Fruit fly (Drosophila melanogaster) whole organism, embryonic: ENCODE results near the gene Pcmt.
A peak's percentile ranks its signal among the peaks of the same experiment; 100 is the strongest.

Source experiments
- Bgb ChIP-seq: fragments of 200-800 bp; sonication (Bioruptor generic); IDR thresholded peaks from 2 replicates; pipeline ENCODE4 v1.3.6; 2022; ENCODE audit warnings: missing biosample characterization, missing genetic modification characterization; ENCODE audit not compliant: partially characterized antibody
- CG10431 ChIP-seq: fragments of 200-800 bp; sonication (Bioruptor generic); optimal IDR thresholded peaks from 3 replicates; lab custom pipeline; 2018; ENCODE audit warnings: missing biosample characterization, mild to moderate bottlenecking, missing genetic modification characterization
- CG11398 ChIP-seq: fragments of 200-800 bp; sonication (Bioruptor generic); optimal IDR thresholded peaks from 2 replicates; lab custom pipeline; 2016; ENCODE audit warnings: missing biosample characterization, missing genetic modification characterization
- CG12219 ChIP-seq: fragments of 200-800 bp; sonication (Bioruptor generic); optimal IDR thresholded peaks from 3 replicates; lab custom pipeline; 2018; ENCODE audit warnings: missing biosample characterization, mild to moderate bottlenecking, missing genetic modification characterization
- CG14050 ChIP-seq: fragments of 200-800 bp; sonication (Bioruptor generic); IDR thresholded peaks from 3 replicates; pipeline ENCODE4 v1.3.6; 2022; ENCODE audit warnings: missing biosample characterization, missing genetic modification characterization
- CG17328 ChIP-seq: fragments of 200-800 bp; sonication (Bioruptor generic); IDR thresholded peaks from 2 replicates; pipeline ENCODE4 v1.3.6; 2022; ENCODE audit warnings: missing biosample characterization, missing genetic modification characterization
- CG18619 ChIP-seq: fragments of 200-800 bp; sonication (Bioruptor generic); optimal IDR thresholded peaks from 3 replicates; lab custom pipeline; 2017; ENCODE audit warnings: missing biosample characterization, mild to moderate bottlenecking, missing genetic modification characterization
- CG18764 ChIP-seq: fragments of 200-800 bp; sonication (Bioruptor generic); optimal IDR thresholded peaks from 3 replicates; lab custom pipeline; 2016; ENCODE audit warnings: missing biosample characterization, missing genetic modification characterization
- CG2120 ChIP-seq: fragments of 200-800 bp; sonication (Bioruptor generic); optimal IDR thresholded peaks from 3 replicates; lab custom pipeline; 2016; ENCODE audit warnings: missing biosample characterization, missing genetic modification characterization
- CG30403 ChIP-seq: fragments of 200-800 bp; sonication (Bioruptor generic); optimal IDR thresholded peaks from 3 replicates; lab custom pipeline; 2016; ENCODE audit warnings: missing biosample characterization, missing genetic modification characterization
- CG30431 ChIP-seq: fragments of 200-800 bp; sonication (Bioruptor generic); optimal IDR thresholded peaks from 2 replicates; lab custom pipeline; 2017; ENCODE audit warnings: missing biosample characterization, missing genetic modification characterization
- CG3995 ChIP-seq: fragments of 200-800 bp; sonication (Bioruptor generic); optimal IDR thresholded peaks from 3 replicates; lab custom pipeline; 2016; ENCODE audit warnings: missing biosample characterization, missing genetic modification characterization
- CG4730 ChIP-seq: fragments of 200-800 bp; sonication (Bioruptor generic); IDR thresholded peaks from 2 replicates; pipeline ENCODE4 v1.3.6; 2022; ENCODE audit warnings: missing biosample characterization, missing genetic modification characterization
- CG7839 ChIP-seq: fragments of 200-800 bp; sonication (Bioruptor generic); optimal IDR thresholded peaks from 3 replicates; lab custom pipeline; 2018; ENCODE audit warnings: missing biosample characterization, mild to moderate bottlenecking, missing genetic modification characterization, moderate library complexity
- CG8281 ChIP-seq: fragments of 200-800 bp; sonication (Bioruptor generic); optimal IDR thresholded peaks from 2 replicates; lab custom pipeline; 2018; ENCODE audit warnings: missing biosample characterization, mild to moderate bottlenecking, missing genetic modification characterization, moderate library complexity
- CG8944 ChIP-seq: fragments of 200-800 bp; sonication (Bioruptor generic); optimal IDR thresholded peaks from 3 replicates; lab custom pipeline; 2016; ENCODE audit warnings: missing biosample characterization, missing genetic modification characterization
- Deaf1 ChIP-seq: fragments of 200-800 bp; optimal IDR thresholded peaks from 3 replicates; lab custom pipeline; 2019; ENCODE audit warnings: missing biosample characterization, mild to moderate bottlenecking, missing genetic modification characterization, moderate library complexity
- Dip3 ChIP-seq: fragments of 200-800 bp; sonication (Bioruptor generic); optimal IDR thresholded peaks from 3 replicates; lab custom pipeline; 2016; ENCODE audit warnings: missing biosample characterization, missing genetic modification characterization
- HHEX ChIP-seq: fragments of 200-800 bp; sonication (Bioruptor generic); optimal IDR thresholded peaks from 3 replicates; lab custom pipeline; 2017; ENCODE audit warnings: missing biosample characterization, mild to moderate bottlenecking, missing genetic modification characterization, missing genetic modification reagents
- HLH3B ChIP-seq: fragments of 200-800 bp; sonication (Bioruptor generic); IDR thresholded peaks from 2 replicates; pipeline ENCODE4 v1.3.6; 2022; ENCODE audit warnings: missing biosample characterization, missing genetic modification characterization
- HLH54F ChIP-seq: fragments of 200-800 bp; sonication (Bioruptor generic); optimal IDR thresholded peaks from 3 replicates; lab custom pipeline; 2016; ENCODE audit warnings: missing biosample characterization, missing genetic modification characterization
- Lim3 ChIP-seq: fragments of 200-800 bp; sonication (Bioruptor generic); IDR thresholded peaks from 2 replicates; pipeline ENCODE4 v1.3.6; 2022; ENCODE audit warnings: missing biosample characterization, missing genetic modification characterization
- NC2α ChIP-seq: fragments of 200-800 bp; sonication (Bioruptor generic); optimal IDR thresholded peaks from 2 replicates; lab custom pipeline; 2016; ENCODE audit warnings: missing biosample characterization, missing genetic modification characterization
- Neu2 ChIP-seq: fragments of 200-800 bp; sonication (Bioruptor generic); optimal IDR thresholded peaks from 3 replicates; lab custom pipeline; 2016; ENCODE audit warnings: missing biosample characterization, missing genetic modification characterization, borderline replicate concordance
- Rfx ChIP-seq: fragments of 200-800 bp; sonication (Bioruptor generic); IDR thresholded peaks from 2 replicates; pipeline ENCODE4 v1.3.6; 2022; ENCODE audit warnings: missing biosample characterization, missing genetic modification characterization
- Sry-β ChIP-seq: fragments of 200-800 bp; sonication (Bioruptor generic); optimal IDR thresholded peaks from 2 replicates; lab custom pipeline; 2018; ENCODE audit warnings: missing biosample characterization, mild to moderate bottlenecking, missing genetic modification characterization, moderate library complexity
- Sry-δ ChIP-seq: fragments of 200-800 bp; sonication (Bioruptor generic); optimal IDR thresholded peaks from 2 replicates; lab custom pipeline; 2016; ENCODE audit warnings: missing biosample characterization, missing genetic modification characterization
- ab ChIP-seq: fragments of 200-800 bp; sonication (Bioruptor generic); optimal IDR thresholded peaks from 2 replicates; lab custom pipeline; 2016; ENCODE audit warnings: missing biosample characterization, missing genetic modification characterization
- al ChIP-seq: fragments of 200-800 bp; sonication (Bioruptor generic); IDR thresholded peaks from 2 replicates; pipeline ENCODE4 v1.3.6; 2022; ENCODE audit warnings: missing biosample characterization, missing genetic modification characterization
- bowl ChIP-seq: fragments of 200-800 bp; sonication (Bioruptor generic); IDR thresholded peaks from 2 replicates; pipeline ENCODE4 v1.3.6; 2022; ENCODE audit warnings: missing biosample characterization, missing genetic modification characterization
- croc ChIP-seq: fragments of 200-800 bp; sonication (Bioruptor generic); conservative IDR thresholded peaks from 3 replicates; pipeline ENCODE4 v1.3.6; 2022; ENCODE audit warnings: missing biosample characterization, missing genetic modification characterization
- cwo ChIP-seq: fragments of 200-800 bp; sonication (Bioruptor generic); optimal IDR thresholded peaks from 3 replicates; lab custom pipeline; 2017; ENCODE audit warnings: missing biosample characterization, missing genetic modification characterization, mild to moderate bottlenecking, moderate library complexity, missing genetic modification reagents
- dan ChIP-seq: fragments of 200-800 bp; sonication (Bioruptor generic); IDR thresholded peaks from 2 replicates; pipeline ENCODE4 v1.3.6; 2022; ENCODE audit warnings: missing biosample characterization, missing genetic modification characterization
- danr ChIP-seq: fragments of 200-800 bp; sonication (Bioruptor generic); IDR thresholded peaks from 2 replicates; pipeline ENCODE4 v1.3.6; 2022; ENCODE audit warnings: missing biosample characterization, missing genetic modification characterization
- dpn ChIP-seq, 2 experiments: fragments of 200-800 bp; sonication (Bioruptor generic); optimal IDR thresholded peaks; 3 replicates each; lab custom pipeline; 2016; ENCODE audit warnings: missing biosample characterization in 2 of 2, missing genetic modification characterization in 2 of 2
- en ChIP-seq: fragments of 200-800 bp; sonication (Bioruptor generic); optimal IDR thresholded peaks from 2 replicates; lab custom pipeline; 2016; ENCODE audit warnings: missing biosample characterization, missing genetic modification characterization
- ewg ChIP-seq: fragments of 200-800 bp; sonication (Bioruptor generic); optimal IDR thresholded peaks from 3 replicates; lab custom pipeline; 2017; ENCODE audit warnings: mild to moderate bottlenecking, missing biosample characterization, missing genetic modification reagents, missing genetic modification characterization
- fd96Cb ChIP-seq: fragments of 200-800 bp; sonication (Bioruptor generic); optimal IDR thresholded peaks from 2 replicates; lab custom pipeline; 2018; ENCODE audit warnings: missing biosample characterization, mild to moderate bottlenecking, missing genetic modification characterization, moderate library complexity
- gcm2 ChIP-seq: fragments of 200-800 bp; sonication (Bioruptor generic); optimal IDR thresholded peaks from 2 replicates; lab custom pipeline; 2016; ENCODE audit warnings: missing biosample characterization, missing genetic modification characterization
- gsb-n ChIP-seq: fragments of 200-800 bp; sonication (Bioruptor generic); optimal IDR thresholded peaks from 3 replicates; lab custom pipeline; 2018; ENCODE audit warnings: missing biosample characterization, mild to moderate bottlenecking, missing genetic modification characterization
- ham ChIP-seq: fragments of 200-800 bp; sonication (Bioruptor generic); IDR thresholded peaks from 2 replicates; pipeline ENCODE4 v1.3.6; 2022; ENCODE audit warnings: missing biosample characterization, missing genetic modification characterization
- lab ChIP-seq: fragments of 200-800 bp; sonication (Bioruptor generic); optimal IDR thresholded peaks from 3 replicates; lab custom pipeline; 2017; ENCODE audit warnings: missing biosample characterization, missing genetic modification characterization, mild to moderate bottlenecking, moderate library complexity, missing genetic modification reagents
- nmo ChIP-seq: fragments of 200-800 bp; sonication (Bioruptor generic); optimal IDR thresholded peaks from 2 replicates; lab custom pipeline; 2018; ENCODE audit warnings: missing biosample characterization, mild to moderate bottlenecking, missing genetic modification characterization, moderate library complexity
- nom ChIP-seq: fragments of 200-800 bp; sonication (Bioruptor generic); optimal IDR thresholded peaks from 2 replicates; lab custom pipeline; 2017; ENCODE audit warnings: missing biosample characterization, missing genetic modification characterization, mild to moderate bottlenecking, moderate library complexity, missing genetic modification reagents
- seq ChIP-seq: fragments of 200-800 bp; sonication (Bioruptor generic); IDR thresholded peaks from 2 replicates; pipeline ENCODE4 v1.3.6; 2022; ENCODE audit warnings: missing biosample characterization, missing genetic modification characterization
- sim ChIP-seq: fragments of 200-800 bp; sonication (Bioruptor generic); IDR thresholded peaks from 2 replicates; pipeline ENCODE4 v1.3.6; 2022; ENCODE audit warnings: missing biosample characterization, missing genetic modification characterization
- sob ChIP-seq: fragments of 200-800 bp; sonication (Bioruptor generic); IDR thresholded peaks from 2 replicates; pipeline ENCODE4 v1.3.6; 2022; ENCODE audit warnings: missing biosample characterization, missing genetic modification characterization
- stwl ChIP-seq: fragments of 200-800 bp; sonication (Bioruptor generic); optimal IDR thresholded peaks from 3 replicates; lab custom pipeline; 2018; ENCODE audit warnings: missing biosample characterization, mild to moderate bottlenecking, missing genetic modification characterization, moderate library complexity
- tll ChIP-seq, 2 experiments: fragments of 200-800 bp in 1 of 2; fragments of >200 bp in 1 of 2; sonication (Bioruptor generic) in 1 of 2; optimal IDR thresholded peaks; 2 replicates each; lab custom pipeline; 2017 to 2019; ENCODE audit warnings: missing biosample characterization in 2 of 2, missing genetic modification characterization in 2 of 2, mild to moderate bottlenecking in 1 of 2, moderate library complexity in 1 of 2
- tup ChIP-seq: fragments of 200-800 bp; sonication (Bioruptor generic); optimal IDR thresholded peaks from 2 replicates; lab custom pipeline; 2016; ENCODE audit warnings: missing biosample characterization, mild to moderate bottlenecking, missing genetic modification characterization, moderate library complexity
- twi ChIP-seq: fragments of 200-800 bp; optimal IDR thresholded peaks from 2 replicates; lab custom pipeline; 2019; ENCODE audit warnings: missing biosample characterization, mild to moderate bottlenecking, missing genetic modification characterization, moderate library complexity
- yki ChIP-seq: fragments of >200 bp; optimal IDR thresholded peaks from 3 replicates; lab custom pipeline; 2018

Pcmt gene

dm6 chr3R:5564775-5565190 lies 10.7 kb upstream of the Pcmt start, which contains the start of the genes CG14671 and CG12746 (continued):
- TF ChIP-seq gcm2 (GFP tag; lab: Kevin White, UChicago) (no peak), bowl (GFP tag; lab: Robert Waterston, UW) (no peak), CG18619 (GFP tag; lab: Kevin White, UChicago) (no peak), sob (GFP tag; lab: Robert Waterston, UW) (no peak), danr (GFP tag; lab: Robert Waterston, UW) (no peak), stwl (tag; lab: Kevin White, UChicago) (peak; percentile 35), Lim3 (no peak), CG8944 (no peak), ewg (peak; percentile 46), Sry-β (GFP tag; lab: Kevin White, UChicago) (peak; percentile 88), al (GFP tag; lab: Robert Waterston, UW) (no peak), nmo (peak; percentile 34), CG18764 (GFP tag; lab: Kevin White, UChicago) (no peak), nom (GFP tag; lab: Kevin White, UChicago) (peak; percentile 4), Bgb (GFP tag; lab: Robert Waterston, UW) (peak; percentile 20; the same call in 1 of the 2 replicates), en (no peak), CG14050 (no peak), fd96Cb (no peak), CG17328 (GFP tag; lab: Robert Waterston, UW) (no peak), CG3995 (GFP tag; lab: Kevin White, UChicago) (no peak), dpn (GFP tag; optimal IDR thresholded peaks at IDR 0.05; lab: Kevin White, UChicago) (no peak), HLH3B (GFP tag; lab: Robert Waterston, UW) (no peak), tll (GFP tag; optimal IDR thresholded peaks at IDR 0.05; lab: Kevin White, UChicago) (no peak), Neu2 (GFP tag; lab: Kevin White, UChicago) (no peak), CG4730 (GFP tag; lab: Robert Waterston, UW) (no peak), CG10431 (GFP tag; lab: Kevin White, UChicago) (no peak), CG7839 (tag; lab: Kevin White, UChicago) (no peak), ham (GFP tag; lab: Robert Waterston, UW) (no peak), CG2120 (GFP tag; lab: Kevin White, UChicago) (no peak), CG11398 (GFP tag; lab: Kevin White, UChicago) (no peak), CG30431 (no peak), croc (GFP tag; lab: Robert Waterston, UW) (no peak), yki (no peak), seq (GFP tag; lab: Robert Waterston, UW) (no peak), sim (GFP tag; lab: Robert Waterston, UW) (no peak), CG8281 (tag; lab: Kevin White, UChicago) (no peak), CG12219 (GFP tag; lab: Kevin White, UChicago) (no peak), Dip3 (GFP tag; lab: Kevin White, UChicago) (no peak), dan (GFP tag; lab: Robert Waterston, UW) (no peak), ab (GFP tag; lab: Kevin White, UChicago) (no peak), cwo (GFP tag; lab: Kevin White, UChicago) (no peak), HHEX (GFP tag; lab: Kevin White, UChicago) (no peak), lab (GFP tag; lab: Kevin White, UChicago) (no peak), Deaf1 (tag; lab: Kevin White, UChicago) (peak; percentile 58), tup (GFP tag; lab: Kevin White, UChicago) (no peak), NC2α (GFP tag; lab: Kevin White, UChicago) (no peak), Rfx (GFP tag; lab: Robert Waterston, UW) (no peak), Sry-δ (GFP tag; lab: Kevin White, UChicago) (peak; percentile 4), gsb-n (tag; lab: Kevin White, UChicago) (no peak), CG30403 (GFP tag; lab: Kevin White, UChicago) (no peak), HLH54F (GFP tag; lab: Kevin White, UChicago) (no peak), twi (tag; lab: Kevin White, UChicago) (no peak)
